Fruit fly (Drosophila melanogaster): ENCODE results near the gene CG11597.

The CG11597 gene

dm6 chr3L:11819639-11820456 lies 2.2 kb downstream of the CG11597 start (continued):
- TF ChIP-seq dsx (GFP tag; optimal IDR thresholded peaks at IDR 0.05; ENCODE audit: poor library complexity, severe bottlenecking): no peak
- TF ChIP-seq CG7368 (GFP tag; optimal IDR thresholded peaks at IDR 0.05): no peak
- TF ChIP-seq CG9139 (GFP tag; optimal IDR thresholded peaks at IDR 0.05): no peak
- peak; percentile 38 for TF ChIP-seq achi (GFP tag; optimal IDR thresholded peaks at IDR 0.05)
- TF ChIP-seq net (GFP tag; optimal IDR thresholded peaks at IDR 0.05): peak; percentile 58
- no peak for TF ChIP-seq CG3032 (tag; optimal IDR thresholded peaks at IDR 0.05)
- peak; percentile 27; the same call in 1 of the 2 replicates for TF ChIP-seq CG11294 (GFP tag; IDR thresholded peaks at IDR 0.05)
- peak; percentile 6 for TF ChIP-seq CG8632 (GFP tag; optimal IDR thresholded peaks at IDR 0.05)
- peak; percentile 25 for TF ChIP-seq Lpt (GFP tag; optimal IDR thresholded peaks at IDR 0.05)

DNA sequence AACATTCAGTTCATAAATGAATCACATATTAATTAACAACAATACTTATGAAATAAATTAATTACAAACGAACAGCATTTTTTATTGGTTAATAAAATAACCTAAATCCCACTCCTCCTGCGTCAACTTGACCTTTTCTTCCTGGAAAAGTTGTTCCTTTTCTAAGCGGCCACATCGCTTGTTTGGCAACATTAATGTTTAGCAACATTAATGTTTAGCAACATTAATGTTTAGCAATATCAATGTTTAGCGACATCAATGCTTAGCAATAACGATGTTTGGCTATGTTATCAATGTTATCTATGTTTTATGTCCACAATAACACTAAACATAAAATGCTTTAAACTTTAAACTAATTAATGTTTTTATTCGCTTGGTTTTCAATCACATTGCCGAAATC lies 5.4 kb downstream of the CG11597 start:
- TF ChIP-seq CG8119 (GFP tag; IDR thresholded peaks at IDR 0.05) (no peak), CG3919 (GFP tag; optimal IDR thresholded peaks at IDR 0.05) (no peak), esn (GFP tag; optimal IDR thresholded peaks at IDR 0.05) (no peak), fd59A (GFP tag; optimal IDR thresholded peaks at IDR 0.05) (no peak), CG32006 (GFP tag; optimal IDR thresholded peaks at IDR 0.05) (no peak)

- TF ChIP-seq CG10669 (GFP tag; optimal IDR thresholded peaks at IDR 0.05) (no peak), svp (GFP tag) (no peak), Blimp-1 (GFP tag; optimal IDR thresholded peaks at IDR 0.05) (no peak), achi (GFP tag; optimal IDR thresholded peaks at IDR 0.05) (peak; percentile 71)
These were observed 6.8 kb downstream of the CG11597 start, which contains the start of gene CG14130 for dm6 chr3L:11815220-11815797. Gene CG14130, plus strand, starts transcription at chr3L:11815444.

dm6 chr3L:11814655-11815054 lies 7.4 kb downstream of the CG11597 start, which contains the start of gene Cubn2:
Gene Cubn2, minus strand, starts transcription at chr3L:11814755.
- TF ChIP-seq net (GFP tag; optimal IDR thresholded peaks at IDR 0.05): no peak
- TF ChIP-seq CG6854 (GFP tag; optimal IDR thresholded peaks at IDR 0.05): no peak
- no peak for TF ChIP-seq CG4318 (GFP tag; optimal IDR thresholded peaks at IDR 0.05)
- TF ChIP-seq esn (GFP tag; optimal IDR thresholded peaks at IDR 0.05): no peak
- TF ChIP-seq topi (GFP tag; optimal IDR thresholded peaks at IDR 0.05): no peak
- no peak for TF ChIP-seq CG8632 (GFP tag; optimal IDR thresholded peaks at IDR 0.05)
- no peak for TF ChIP-seq fd59A (GFP tag; optimal IDR thresholded peaks at IDR 0.05)
- TF ChIP-seq CG10669 (GFP tag; optimal IDR thresholded peaks at IDR 0.05): no peak
- TF ChIP-seq CG11902 (GFP tag; optimal IDR thresholded peaks at IDR 0.05): no peak
- TF ChIP-seq CG7368 (GFP tag; optimal IDR thresholded peaks at IDR 0.05): no peak
- no peak for TF ChIP-seq CG8119 (GFP tag; IDR thresholded peaks at IDR 0.05)
- no peak for TF ChIP-seq Blimp-1 (GFP tag; optimal IDR thresholded peaks at IDR 0.05)
- no peak for TF ChIP-seq vri (GFP tag; optimal IDR thresholded peaks at IDR 0.05)
- no peak for TF ChIP-seq CG15336 (GFP tag; IDR thresholded peaks at IDR 0.05)
- TF ChIP-seq CG11294 (GFP tag; IDR thresholded peaks at IDR 0.05): no peak
- no peak for TF ChIP-seq cyc (GFP tag; optimal IDR thresholded peaks at IDR 0.05)

dm6 chr3L:11801622-11802021 lies 20.5 kb downstream of the CG11597 start:
- no peak for TF ChIP-seq Hr4 (GFP tag; optimal IDR thresholded peaks at IDR 0.05)
- TF ChIP-seq achi (GFP tag; optimal IDR thresholded peaks at IDR 0.05): no peak
- no peak for TF ChIP-seq CG10631 (GFP tag; optimal IDR thresholded peaks at IDR 0.05)
- TF ChIP-seq Ets21C (GFP tag; optimal IDR thresholded peaks at IDR 0.05): no peak
- no peak for TF ChIP-seq CG32006 (GFP tag; optimal IDR thresholded peaks at IDR 0.05)
- no peak for TF ChIP-seq CG11902 (GFP tag; optimal IDR thresholded peaks at IDR 0.05)
- TF ChIP-seq Eip93F (GFP tag; optimal IDR thresholded peaks at IDR 0.05): no peak
- no peak for TF ChIP-seq OdsH (GFP tag; optimal IDR thresholded peaks at IDR 0.05)
- TF ChIP-seq Hr39 (GFP tag; optimal IDR thresholded peaks at IDR 0.05): no peak
- no peak for TF ChIP-seq CG7368 (GFP tag; optimal IDR thresholded peaks at IDR 0.05)
- TF ChIP-seq lz (GFP tag; optimal IDR thresholded peaks at IDR 0.05): no peak
- TF ChIP-seq esn (GFP tag; optimal IDR thresholded peaks at IDR 0.05): no peak
- TF ChIP-seq CG8632 (GFP tag; optimal IDR thresholded peaks at IDR 0.05): no peak
- no peak for TF ChIP-seq CG11294 (GFP tag; IDR thresholded peaks at IDR 0.05)
- no peak for TF ChIP-seq CG34406 (GFP tag; optimal IDR thresholded peaks at IDR 0.05)
- TF ChIP-seq fd85E (GFP tag; optimal IDR thresholded peaks at IDR 0.05): no peak
- no peak for TF ChIP-seq Gug (GFP tag; IDR thresholded peaks at IDR 0.05)
- no peak for TF ChIP-seq dac (GFP tag; optimal IDR thresholded peaks at IDR 0.05)

All from whole organism, prepupa.